Fruit fly (Drosophila melanogaster): Measurements from ENCODE around the gene Sidpn.
A peak's percentile ranks its signal among the peaks of the same experiment; 100 is the strongest.

dm6 chr2L:18987078-18987895, 40.2 kb upstream of the Sidpn start, which contains the start of the genes Swip-1 and EMC5:
- TF ChIP-seq Mnt (GFP tag; optimal IDR thresholded peaks at IDR 0.05) (peak; percentile 22), tj (GFP tag; optimal IDR thresholded peaks at IDR 0.05) (peak; percentile 57), CG14711 (tag; optimal IDR thresholded peaks at IDR 0.05) (peak; percentile 92), CG11617 (GFP tag; optimal IDR thresholded peaks at IDR 0.05) (peak; percentile 65), cic (GFP tag; optimal IDR thresholded peaks at IDR 0.05) (no peak), ovo (GFP tag; optimal IDR thresholded peaks at IDR 0.05) (peak; percentile 36), pad (GFP tag; optimal IDR thresholded peaks at IDR 0.05) (peak; percentile 26), CG7101 (tag; optimal IDR thresholded peaks at IDR 0.05) (peak; percentile 74)

Data from whole organism, adult.